Fruit fly (Drosophila melanogaster): Measurements from ENCODE around the gene CG12607.

DNA sequence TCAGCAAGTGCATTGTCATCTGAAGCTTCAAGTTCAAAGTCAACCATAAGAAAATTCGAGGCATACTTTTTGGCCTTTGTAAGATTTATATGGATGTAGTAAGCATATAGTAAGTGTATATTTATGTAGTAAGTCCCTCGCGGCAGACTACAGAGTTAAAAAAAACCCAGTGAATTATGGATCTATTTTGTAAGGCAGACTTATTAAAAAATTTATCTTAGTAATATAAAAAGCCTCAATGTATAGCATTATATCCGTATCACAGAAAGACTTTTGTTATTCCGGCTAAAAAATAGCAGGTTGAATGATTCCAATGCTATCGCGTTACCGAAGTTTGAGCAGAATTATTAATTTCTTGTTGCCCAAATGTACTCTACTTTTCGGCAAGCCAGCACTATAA, 38.2 kb downstream of the CG12607 start:
- TF ChIP-seq CG5204 (GFP tag; optimal IDR thresholded peaks at IDR 0.05) (no peak), Crg-1 (GFP tag; optimal IDR thresholded peaks at IDR 0.05) (no peak), tj (GFP tag; optimal IDR thresholded peaks at IDR 0.05) (no peak), Hr96 (GFP tag; optimal IDR thresholded peaks at IDR 0.05) (no peak)

Measured in whole organism, adult.